Worm (Caenorhabditis elegans) whole organism, L4 larva: Measurements from ENCODE around the gene F38B6.3.

ENCODE experiments used
- ama-1 ChIP-seq: fragments of 150-350 bp; optimal IDR thresholded peaks from 2 replicates; lab custom pipeline; 2014; ENCODE audit warnings: inconsistent platforms, mixed read lengths
- ceh-82 ChIP-seq: sonication (generic microtip); optimal IDR thresholded peaks from 2 replicates; lab custom pipeline; 2017; ENCODE audit warnings: missing biosample characterization, missing genetic modification characterization
- daf-8 ChIP-seq: fragments of 200-800 bp; sonication (Bioruptor generic); IDR thresholded peaks from 2 replicates; pipeline ENCODE4 v1.3.6; 2022; ENCODE audit warnings: missing genetic modification characterization, missing compliant biosample characterization
- madf-5 ChIP-seq, 2 experiments: fragments of 200-800 bp; sonication (Bioruptor generic); IDR thresholded peaks; 2 replicates each; pipeline ENCODE4 v1.3.6; 2022; ENCODE audit warnings: missing compliant biosample characterization in 2 of 2, missing genetic modification characterization in 2 of 2
- mxl-3 ChIP-seq: fragments of 200-800 bp; sonication (Bioruptor generic); optimal IDR thresholded peaks from 2 replicates; lab custom pipeline; 2018; ENCODE audit warnings: mild to moderate bottlenecking, missing genetic modification characterization, missing compliant biosample characterization
- nhr-11 ChIP-seq: fragments of 150-350 bp; optimal IDR thresholded peaks from 2 replicates; lab custom pipeline; 2014; ENCODE audit warnings: missing biosample characterization, missing genetic modification characterization
- pha-4 ChIP-seq, 2 experiments: fragments of 150-350 bp in 1 of 2; fragments of 200-800 bp in 1 of 2; sonication (Bioruptor generic) in 1 of 2; IDR thresholded peaks in 1 of 2; optimal IDR thresholded peaks in 1 of 2; 2 replicates each; pipeline versions ENCODE4 v1.3.6 to Lab custom; 2014 to 2022; ENCODE audit warnings: missing genetic modification characterization in 2 of 2, missing genetic modification reagents in 2 of 2, missing biosample characterization in 1 of 2, missing compliant biosample characterization in 1 of 2
- unc-39 ChIP-seq: sonication (generic microtip); optimal IDR thresholded peaks from 2 replicates; lab custom pipeline; 2017; ENCODE audit warnings: missing biosample characterization, missing genetic modification characterization
- zfp-2 ChIP-seq: sonication (generic microtip); optimal IDR thresholded peaks from 2 replicates; lab custom pipeline; 2016; ENCODE audit warnings: mild to moderate bottlenecking, missing genetic modification characterization, missing compliant biosample characterization
- ztf-11 ChIP-seq: fragments of 150-350 bp; optimal IDR thresholded peaks from 2 replicates; lab custom pipeline; 2014; ENCODE audit warnings: missing biosample characterization, missing genetic modification characterization

ce11 chrX:6662267-6662666 lies 31.2 kb upstream of the F38B6.3 start:
- TF ChIP-seq nhr-11 (tag; lab: Kevin White, UChicago): no peak
- no peak for TF ChIP-seq ama-1 (lab: Kevin White, UChicago)
- TF ChIP-seq madf-5 (GFP tag; IDR thresholded peaks at IDR 0.05; lab: Robert Waterston, UW): no peak
- no peak for TF ChIP-seq mxl-3 (GFP tag; lab: Kevin White, UChicago)
- no peak for TF ChIP-seq pha-4 (GFP tag; IDR thresholded peaks at IDR 0.05; lab: Robert Waterston, UW)
- no peak for TF ChIP-seq pha-4 (tag; optimal IDR thresholded peaks at IDR 0.05; lab: Kevin White, UChicago)
- no peak for TF ChIP-seq zfp-2
- no peak for TF ChIP-seq ztf-11
- no peak for TF ChIP-seq ceh-82 (tag; lab: Kevin White, UChicago)
- no peak for TF ChIP-seq unc-39
- no peak for TF ChIP-seq daf-8
